Worm (Caenorhabditis elegans) whole organism, L1 larva: Measurements from ENCODE around the gene lgc-31.

Experiments
- C16A3.4 ChIP-seq: fragments of 150-350 bp; optimal IDR thresholded peaks from 2 replicates; lab custom pipeline; 2014; ENCODE audit warnings: missing biosample characterization, missing genetic modification characterization
- C34B4.2 ChIP-seq: sonication (generic microtip); optimal IDR thresholded peaks from 2 replicates; lab custom pipeline; 2017; ENCODE audit warnings: mild to moderate bottlenecking, missing genetic modification characterization, missing compliant biosample characterization
- F16B12.6 ChIP-seq: fragments of 150-350 bp; optimal IDR thresholded peaks from 2 replicates; lab custom pipeline; 2014; ENCODE audit warnings: missing biosample characterization, missing genetic modification characterization
- Y116A8C.19 ChIP-seq: sonication (generic microtip); optimal IDR thresholded peaks from 2 replicates; lab custom pipeline; 2016; ENCODE audit warnings: missing compliant biosample characterization, missing genetic modification characterization, borderline replicate concordance
- aly-2 ChIP-seq: fragments of 150-350 bp; optimal IDR thresholded peaks from 2 replicates; lab custom pipeline; 2014; ENCODE audit warnings: missing biosample characterization, missing genetic modification characterization
- ama-1 ChIP-seq: fragments of 150-350 bp; optimal IDR thresholded peaks from 2 replicates; lab custom pipeline; 2014
- ceh-82 ChIP-seq, 3 experiments: fragments of 150-350 bp in 1 of 3; sonication (generic microtip) in 2 of 3; optimal IDR thresholded peaks; 2 replicates each; lab custom pipeline; 2014 to 2017; ENCODE audit warnings: missing biosample characterization in 3 of 3, missing genetic modification characterization in 3 of 3
- dpl-1 ChIP-seq, 3 experiments: fragments of 150-350 bp in 2 of 3; sonication (generic microtip) in 1 of 3; optimal IDR thresholded peaks; 2 replicates each; lab custom pipeline; 2014 to 2017; ENCODE audit warnings: missing biosample characterization in 3 of 3, missing genetic modification characterization in 3 of 3, missing genetic modification reagents in 3 of 3
- dsc-1 ChIP-seq: sonication (generic microtip); optimal IDR thresholded peaks from 2 replicates; lab custom pipeline; 2016; ENCODE audit warnings: mild to moderate bottlenecking, missing genetic modification characterization, missing compliant biosample characterization
- efl-1 ChIP-seq, 4 experiments: fragments of 150-350 bp; optimal IDR thresholded peaks in 3 of 4; peaks in 1 of 4; 1 replicate in 1 of 4; 2 replicates in 3 of 4; lab custom pipeline; 2014; ENCODE audit warnings: missing biosample characterization in 2 of 4, missing genetic modification characterization in 2 of 4, missing genetic modification reagents in 2 of 4
- egl-13 ChIP-seq: sonication (generic microtip); optimal IDR thresholded peaks from 2 replicates; lab custom pipeline; 2016; ENCODE audit warnings: missing genotype, missing genetic modification reagents, missing genetic modification characterization, missing compliant biosample characterization
- elt-3 ChIP-seq, 6 experiments: fragments of 150-350 bp in 1 of 6; sonication (generic microtip); optimal IDR thresholded peaks; 2 replicates each; lab custom pipeline; 2017 to 2018; ENCODE audit warnings: missing biosample characterization in 6 of 6, missing genetic modification characterization in 6 of 6, inconsistent platforms in 1 of 6
- fkh-4 ChIP-seq: sonication (generic microtip); optimal IDR thresholded peaks from 2 replicates; lab custom pipeline; 2016; ENCODE audit warnings: missing compliant biosample characterization, missing genetic modification characterization, borderline replicate concordance
- fkh-8 ChIP-seq: sonication (generic microtip); optimal IDR thresholded peaks from 2 replicates; lab custom pipeline; 2016; ENCODE audit warnings: mild to moderate bottlenecking, missing genetic modification characterization, missing compliant biosample characterization
- fos-1 ChIP-seq: fragments of 150-350 bp; optimal IDR thresholded peaks from 2 replicates; lab custom pipeline; 2014; ENCODE audit warnings: missing biosample characterization, missing genetic modification characterization
- hpl-2 ChIP-seq: fragments of 150-350 bp; optimal IDR thresholded peaks from 2 replicates; lab custom pipeline; 2014; ENCODE audit warnings: missing biosample characterization, missing genetic modification reagents, missing genetic modification characterization
- irx-1 ChIP-seq: sonication (generic microtip); optimal IDR thresholded peaks from 2 replicates; lab custom pipeline; 2016; ENCODE audit warnings: missing genetic modification characterization, missing compliant biosample characterization
- isw-1 ChIP-seq: fragments of 200-800 bp; sonication (Bioruptor generic); IDR thresholded peaks from 2 replicates; pipeline ENCODE4 v1.3.6; 2022; ENCODE audit warnings: missing genetic modification characterization, missing compliant biosample characterization
- lin-14 ChIP-seq: fragments of 200-800 bp; sonication (Bioruptor generic); optimal IDR thresholded peaks from 2 replicates; lab custom pipeline; 2018; ENCODE audit warnings: mild to moderate bottlenecking, missing genetic modification characterization, moderate library complexity, missing compliant biosample characterization
- lin-35 ChIP-seq, 2 experiments: fragments of 150-350 bp; optimal IDR thresholded peaks; 2 replicates each; lab custom pipeline; 2014; ENCODE audit warnings: missing biosample characterization in 2 of 2, missing genetic modification characterization in 2 of 2, missing genetic modification reagents in 2 of 2
- lir-3 ChIP-seq: sonication (generic microtip); optimal IDR thresholded peaks from 2 replicates; lab custom pipeline; 2016; ENCODE audit warnings: mild to moderate bottlenecking, missing genetic modification characterization, moderate library complexity, missing compliant biosample characterization; ENCODE audit not compliant: poor library complexity
- lsy-2 ChIP-seq, 2 experiments: fragments of 150-350 bp; optimal IDR thresholded peaks; 2 replicates each; lab custom pipeline; 2014; ENCODE audit warnings: missing biosample characterization in 2 of 2, missing genetic modification characterization in 2 of 2
- mdl-1 ChIP-seq, 2 experiments: fragments of 150-350 bp; optimal IDR thresholded peaks; 2 replicates each; lab custom pipeline; 2014 to 2017; ENCODE audit warnings: missing biosample characterization in 2 of 2, missing genetic modification characterization in 2 of 2, inconsistent platforms in 1 of 2
- mep-1 ChIP-seq: fragments of 150-350 bp; optimal IDR thresholded peaks from 2 replicates; lab custom pipeline; 2014; ENCODE audit warnings: missing biosample characterization, missing genetic modification characterization
- nhr-11 ChIP-seq: fragments of 150-350 bp; optimal IDR thresholded peaks from 2 replicates; lab custom pipeline; 2014; ENCODE audit warnings: missing biosample characterization, missing genetic modification characterization
- nhr-19 ChIP-seq: fragments of 200-800 bp; sonication (Bioruptor generic); conservative IDR thresholded peaks from 2 replicates; pipeline ENCODE4 v1.3.6; 2022; ENCODE audit warnings: missing genetic modification characterization, missing compliant biosample characterization
- nhr-20 ChIP-seq: sonication (generic microtip); optimal IDR thresholded peaks from 2 replicates; lab custom pipeline; 2016; ENCODE audit warnings: mild to moderate bottlenecking, missing genetic modification characterization, missing compliant biosample characterization
- nhr-47 ChIP-seq: sonication (generic microtip); optimal IDR thresholded peaks from 2 replicates; lab custom pipeline; 2016; ENCODE audit warnings: mild to moderate bottlenecking, missing genetic modification characterization, moderate library complexity, missing compliant biosample characterization
- nhr-71 ChIP-seq: sonication (generic microtip); optimal IDR thresholded peaks from 2 replicates; lab custom pipeline; 2016; ENCODE audit warnings: mild to moderate bottlenecking, missing genetic modification characterization, moderate library complexity, missing compliant biosample characterization
- nhr-77 ChIP-seq: fragments of 150-350 bp; optimal IDR thresholded peaks from 2 replicates; lab custom pipeline; 2014; ENCODE audit warnings: missing biosample characterization, missing genetic modification characterization
- nhr-90 ChIP-seq: sonication (generic microtip); optimal IDR thresholded peaks from 2 replicates; lab custom pipeline; 2016; ENCODE audit warnings: mild to moderate bottlenecking, missing genetic modification characterization, missing compliant biosample characterization; ENCODE audit not compliant: poor library complexity
- rnt-1 ChIP-seq: sonication (generic microtip); optimal IDR thresholded peaks from 2 replicates; lab custom pipeline; 2016; ENCODE audit warnings: mild to moderate bottlenecking, missing genetic modification characterization, moderate library complexity, missing compliant biosample characterization
- skn-1 ChIP-seq: fragments of 150-350 bp; optimal IDR thresholded peaks from 2 replicates; lab custom pipeline; 2014; ENCODE audit warnings: missing biosample characterization, missing genetic modification characterization
- snpc-4 ChIP-seq: fragments of 150-350 bp; optimal IDR thresholded peaks from 2 replicates; lab custom pipeline; 2014; ENCODE audit warnings: missing biosample characterization, missing genetic modification characterization
- snu-23 ChIP-seq: sonication (generic microtip); optimal IDR thresholded peaks from 2 replicates; lab custom pipeline; 2016; ENCODE audit warnings: missing genetic modification characterization, missing compliant biosample characterization
- sup-37 ChIP-seq: fragments of 200-800 bp; sonication (Bioruptor generic); optimal IDR thresholded peaks from 2 replicates; lab custom pipeline; 2018; ENCODE audit warnings: mild to moderate bottlenecking, missing genetic modification characterization, missing compliant biosample characterization
- swsn-7 ChIP-seq: sonication (generic microtip); optimal IDR thresholded peaks from 2 replicates; lab custom pipeline; 2016; ENCODE audit warnings: missing genetic modification characterization, missing compliant biosample characterization
- tbx-2 ChIP-seq: sonication (generic microtip); optimal IDR thresholded peaks from 2 replicates; lab custom pipeline; 2016; ENCODE audit warnings: missing genetic modification characterization, missing compliant biosample characterization
- unc-86 ChIP-seq: sonication (generic microtip); optimal IDR thresholded peaks from 2 replicates; lab custom pipeline; 2016; ENCODE audit warnings: missing genetic modification characterization, missing compliant biosample characterization
- vab-15 ChIP-seq: sonication (generic microtip); optimal IDR thresholded peaks from 2 replicates; lab custom pipeline; 2017; ENCODE audit warnings: missing genotype, mild to moderate bottlenecking, missing genetic modification characterization, missing compliant biosample characterization
- xbp-1 ChIP-seq: sonication (generic microtip); optimal IDR thresholded peaks from 2 replicates; lab custom pipeline; 2016; ENCODE audit warnings: missing genetic modification characterization, missing compliant biosample characterization

The lgc-31 gene

DNA sequence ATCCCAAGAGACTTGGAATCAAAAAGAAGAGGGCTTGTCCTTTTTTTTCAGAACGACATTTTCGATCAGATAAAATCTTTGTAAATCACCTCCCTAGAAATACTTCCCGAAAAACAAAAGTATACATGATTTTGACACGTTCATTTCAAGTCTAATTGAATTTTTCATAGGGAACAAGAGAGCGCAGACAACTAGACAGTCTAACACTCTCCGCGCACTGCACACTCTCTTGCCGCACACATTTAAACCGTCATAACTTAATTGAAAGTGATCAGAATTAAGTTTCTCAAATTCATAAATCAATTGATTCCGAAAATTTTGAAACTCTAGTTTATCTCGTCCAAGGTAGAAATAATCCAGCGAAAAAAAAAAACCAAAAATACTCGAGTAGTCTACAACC, 37.9 kb upstream of the lgc-31 start:
- no peak for TF ChIP-seq lin-14
- TF ChIP-seq efl-1 (optimal IDR thresholded peaks at IDR 0.05; lab: Kevin White, UChicago) = no peak
- TF ChIP-seq efl-1 (GFP tag; optimal IDR thresholded peaks at IDR 0.05 in 1 of 2; lab: Kevin White, UChicago) = peak in 1 of 2 experiments; percentile 51

DNA sequence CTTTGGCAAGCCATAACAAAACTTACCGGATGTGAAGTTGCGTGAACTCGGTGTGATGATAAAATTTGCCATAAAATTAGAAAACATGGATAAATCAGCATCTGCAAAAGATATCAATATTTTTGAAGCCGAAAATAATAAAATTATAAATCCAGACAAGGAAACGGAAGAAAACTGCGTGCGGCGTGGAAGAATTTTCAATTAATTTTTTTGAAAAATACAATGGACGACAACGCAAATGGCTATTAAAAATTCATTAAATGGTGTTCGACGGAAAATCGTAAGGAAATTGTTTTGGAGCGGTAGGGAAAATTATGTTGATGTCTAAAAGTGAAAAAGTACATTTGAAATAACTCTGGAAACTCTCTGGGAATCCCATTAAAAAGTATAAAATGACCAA, 37.2 kb upstream of the lgc-31 start, which contains the start of gene acr-18:
Gene acr-18, minus strand, starts transcription at position 101 of the 400 bp plus-strand sequence.
- TF ChIP-seq efl-1 (optimal IDR thresholded peaks at IDR 0.05; lab: Kevin White, UChicago) (no peak), efl-1 (GFP tag; optimal IDR thresholded peaks at IDR 0.05 in 1 of 2; lab: Kevin White, UChicago) (peak in 1 of 2 experiments; percentile 33), C34B4.2 (tag; lab: Kevin White, UChicago) (no peak)

DNA sequence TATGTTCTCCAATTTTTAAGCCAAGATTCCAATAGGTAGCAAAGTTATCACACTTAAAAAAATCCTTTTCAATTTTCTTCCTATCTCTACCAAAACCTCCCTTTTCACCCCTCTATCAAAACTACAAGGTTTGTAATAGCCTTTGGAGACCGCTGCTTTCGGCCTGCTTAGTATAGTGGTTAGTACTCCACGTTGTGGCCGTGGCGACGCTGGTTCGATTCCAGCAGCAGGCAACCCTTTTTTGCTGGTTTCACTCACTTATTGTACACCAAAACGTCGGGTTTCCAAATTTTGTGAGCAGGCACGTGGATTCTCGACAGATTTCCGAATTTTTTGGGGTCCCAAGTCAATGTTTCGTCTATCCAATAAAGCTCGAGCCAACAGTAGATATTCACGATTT, 32.0 kb upstream of the lgc-31 start:
- TF ChIP-seq fkh-4 = no peak
- no peak for TF ChIP-seq F16B12.6 (tag; lab: Kevin White, UChicago)
- peak; percentile 23 for TF ChIP-seq lin-14
- TF ChIP-seq C16A3.4 (tag; lab: Kevin White, UChicago) = peak; percentile 37
- peak; percentile 24 for TF ChIP-seq mep-1
- no peak for TF ChIP-seq egl-13 (tag; lab: Kevin White, UChicago)
- no peak for TF ChIP-seq ama-1 (lab: Kevin White, UChicago)
- peak; percentile 43 for TF ChIP-seq fkh-8
- TF ChIP-seq rnt-1 (tag; lab: Kevin White, UChicago) = peak; percentile 12
- TF ChIP-seq skn-1 (tag; lab: Kevin White, UChicago) = peak; percentile 32
- no peak for TF ChIP-seq tbx-2 (tag; lab: Kevin White, UChicago)
- no peak for TF ChIP-seq vab-15 (tag; lab: Kevin White, UChicago)
- TF ChIP-seq dpl-1 (GFP tag; optimal IDR thresholded peaks at IDR 0.05; lab: Kevin White, UChicago) = peak in 2 of 3 experiments; percentile 27 to 32
- peak in 1 of 2 experiments; percentile 12 for TF ChIP-seq mdl-1 (tag; optimal IDR thresholded peaks at IDR 0.05; lab: Kevin White, UChicago)
- peak; percentile 44 for TF ChIP-seq nhr-47 (tag; lab: Kevin White, UChicago)
- TF ChIP-seq nhr-19 (GFP tag; lab: Robert Waterston, UW) = peak; percentile 45
- TF ChIP-seq lsy-2 (tag; optimal IDR thresholded peaks at IDR 0.05; lab: Kevin White, UChicago) = peak in 1 of 2 experiments; percentile 22
- TF ChIP-seq snu-23 = peak; percentile 55
- TF ChIP-seq fos-1 (tag; lab: Kevin White, UChicago) = no peak
- peak; percentile 30 for TF ChIP-seq nhr-20
- no peak for TF ChIP-seq elt-3 (tag; optimal IDR thresholded peaks at IDR 0.05; lab: Kevin White, UChicago)
- TF ChIP-seq lin-35 (GFP tag; optimal IDR thresholded peaks at IDR 0.05; lab: Kevin White, UChicago) = peak in 1 of 2 experiments; percentile 70
- no peak for TF ChIP-seq Y116A8C.19 (tag; lab: Kevin White, UChicago)
- peak; percentile 24 for TF ChIP-seq nhr-71 (tag; lab: Kevin White, UChicago)
- peak in 1 of 2 experiments; percentile 30 for TF ChIP-seq efl-1 (optimal IDR thresholded peaks at IDR 0.05; lab: Kevin White, UChicago)
- TF ChIP-seq efl-1 (GFP tag; optimal IDR thresholded peaks at IDR 0.05 in 1 of 2; lab: Kevin White, UChicago) = peak; percentile 18 to 92
- TF ChIP-seq ceh-82 (tag; optimal IDR thresholded peaks at IDR 0.05; lab: Kevin White, UChicago) = peak in 1 of 3 experiments; percentile 29

DNA sequence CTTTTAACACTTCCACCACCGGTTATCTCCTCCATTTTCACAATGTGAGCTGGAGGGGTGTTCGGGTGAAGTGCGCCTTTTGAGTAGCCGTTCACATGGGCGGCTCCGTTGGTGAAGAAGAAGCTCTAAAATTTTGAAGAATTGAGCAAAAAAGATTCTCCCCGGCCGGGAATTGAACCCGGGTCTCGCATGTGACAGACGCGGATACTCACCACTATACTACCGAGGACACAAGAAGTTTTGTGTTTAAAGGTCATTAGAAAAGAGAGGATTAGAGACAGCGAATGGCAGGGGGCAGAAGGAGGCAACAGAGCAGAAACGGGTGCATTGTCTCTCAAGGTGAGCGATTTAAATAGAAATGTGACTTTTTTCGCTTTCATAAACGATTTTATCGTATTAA, 29.8 kb upstream of the lgc-31 start:
- TF ChIP-seq snu-23 (peak; percentile 67), xbp-1 (peak; percentile 27), dpl-1 (GFP tag; optimal IDR thresholded peaks at IDR 0.05; lab: Kevin White, UChicago) (peak in 2 of 3 experiments; percentile 5 to 37), swsn-7 (tag; lab: Kevin White, UChicago) (peak; percentile 51), isw-1 (no peak), snpc-4 (tag; lab: Kevin White, UChicago) (peak; percentile 7), nhr-71 (tag; lab: Kevin White, UChicago) (peak; percentile 56), efl-1 (optimal IDR thresholded peaks at IDR 0.05; lab: Kevin White, UChicago) (peak; percentile 33 to 53), efl-1 (GFP tag; optimal IDR thresholded peaks at IDR 0.05 in 1 of 2; lab: Kevin White, UChicago) (peak; percentile 46 to 94), egl-13 (tag; lab: Kevin White, UChicago) (no peak), tbx-2 (tag; lab: Kevin White, UChicago) (peak; percentile 32), lin-35 (GFP tag; optimal IDR thresholded peaks at IDR 0.05; lab: Kevin White, UChicago) (peak; percentile 30 to 70), sup-37 (GFP tag; lab: Kevin White, UChicago) (no peak), nhr-11 (no peak), nhr-77 (peak; percentile 3), fkh-8 (peak; percentile 54), nhr-19 (GFP tag; lab: Robert Waterston, UW) (peak; percentile 67), skn-1 (tag; lab: Kevin White, UChicago) (peak; percentile 46), rnt-1 (tag; lab: Kevin White, UChicago) (peak; percentile 66), nhr-47 (tag; lab: Kevin White, UChicago) (peak; percentile 62), unc-86 (tag; lab: Kevin White, UChicago) (peak; percentile 19), lsy-2 (tag; optimal IDR thresholded peaks at IDR 0.05; lab: Kevin White, UChicago) (peak; percentile 16 to 57), lir-3 (peak; percentile 24), lin-14 (peak; percentile 40), hpl-2 (no peak), irx-1 (tag; lab: Kevin White, UChicago) (peak; percentile 8), dsc-1 (peak; percentile 43), aly-2 (no peak), mep-1 (peak; percentile 28), nhr-90 (tag; lab: Kevin White, UChicago) (peak; percentile 17), elt-3 (tag; optimal IDR thresholded peaks at IDR 0.05; lab: Kevin White, UChicago) (peak in 1 of 6 experiments; percentile 30), ceh-82 (tag; optimal IDR thresholded peaks at IDR 0.05; lab: Kevin White, UChicago) (peak in 2 of 3 experiments; percentile 13 to 74)
